Fruit fly (Drosophila melanogaster): Measurements from ENCODE around the gene mRpL22.
A peak's percentile ranks its signal among the peaks of the same experiment; 100 is the strongest.

Gene mRpL22

dm6 chrX:16787416-16787900 is 3.7 kb downstream of the mRpL22 start (continued):
- TF ChIP-seq CG14965 (GFP tag; optimal IDR thresholded peaks at IDR 0.05; ENCODE audit: borderline replicate concordance) (no peak), Drgx (GFP tag; IDR thresholded peaks at IDR 0.05) (no peak), CG1529 (GFP tag; optimal IDR thresholded peaks at IDR 0.05) (no peak), CG10959 (GFP tag; IDR thresholded peaks at IDR 0.05) (no peak), Six4 (GFP tag; optimal IDR thresholded peaks at IDR 0.05) (no peak), CG2116 (GFP tag; optimal IDR thresholded peaks at IDR 0.05) (no peak), gfzf (GFP tag; optimal IDR thresholded peaks at IDR 0.05) (peak; percentile 55), CG15269 (tag; optimal IDR thresholded peaks at IDR 0.05) (no peak), hb (GFP tag; IDR thresholded peaks at IDR 0.05; ENCODE audit: partially characterized antibody) (no peak), HmgD (GFP tag; optimal IDR thresholded peaks at IDR 0.05) (no peak), CG4730 (GFP tag; IDR thresholded peaks at IDR 0.05) (no peak), crol (GFP tag; IDR thresholded peaks at IDR 0.05) (no peak), Dll (GFP tag; IDR thresholded peaks at IDR 0.05; ENCODE audit: partially characterized antibody) (peak; percentile 67; the same call in 2 of the 4 replicates), CG31224 (GFP tag; IDR thresholded peaks at IDR 0.05) (no peak), zfh2 (GFP tag; optimal IDR thresholded peaks at IDR 0.05) (no peak), vvl (GFP tag; IDR thresholded peaks at IDR 0.05) (no peak), CG6683 (GFP tag; optimal IDR thresholded peaks at IDR 0.05) (no peak), sr (GFP tag; IDR thresholded peaks at IDR 0.05) (no peak), Poxn (GFP tag; IDR thresholded peaks at IDR 0.05) (no peak), jumu (GFP tag; optimal IDR thresholded peaks at IDR 0.05) (no peak), Dfd (GFP tag; optimal IDR thresholded peaks at IDR 0.05) (no peak), CG4404 (GFP tag; IDR thresholded peaks at IDR 0.05) (no peak), lilli (GFP tag; optimal IDR thresholded peaks at IDR 0.05) (no peak), nerfin-1 (tag; optimal IDR thresholded peaks at IDR 0.05) (peak; percentile 5), sqz (GFP tag; optimal IDR thresholded peaks at IDR 0.05) (peak; percentile 72), CG17829 (tag; optimal IDR thresholded peaks at IDR 0.05) (peak; percentile 6), seq (GFP tag; IDR thresholded peaks at IDR 0.05) (no peak), nau (GFP tag; optimal IDR thresholded peaks at IDR 0.05) (no peak), CG3838 (GFP tag; optimal IDR thresholded peaks at IDR 0.05) (no peak), CG7786 (GFP tag; optimal IDR thresholded peaks at IDR 0.05) (no peak), pros (GFP tag; optimal IDR thresholded peaks at IDR 0.05) (no peak), ttk (GFP tag; IDR thresholded peaks at IDR 0.05) (no peak), wek (GFP tag; optimal IDR thresholded peaks at IDR 0.05) (no peak), bigmax (GFP tag; optimal IDR thresholded peaks at IDR 0.05) (no peak), Sox100B (GFP tag; optimal IDR thresholded peaks at IDR 0.05) (no peak), Xrp1 (GFP tag; IDR thresholded peaks at IDR 0.05) (0 out of 2 replicates have a peak, but pooled peaks have one; percentile 40), CG16813 (GFP tag; IDR thresholded peaks at IDR 0.05; ENCODE audit: partially characterized antibody) (peak; percentile 63), tll (GFP tag; optimal IDR thresholded peaks at IDR 0.05) (no peak), pfk (GFP tag; optimal IDR thresholded peaks at IDR 0.05) (no peak), CG10209 (GFP tag; optimal IDR thresholded peaks at IDR 0.05) (no peak), crp (GFP tag; optimal IDR thresholded peaks at IDR 0.05) (no peak), ewg (GFP tag; optimal IDR thresholded peaks at IDR 0.05) (no peak), NK7.1 (GFP tag; optimal IDR thresholded peaks at IDR 0.05) (no peak), CG17612 (GFP tag; IDR thresholded peaks at IDR 0.05) (no peak), CG12659 (GFP tag; optimal IDR thresholded peaks at IDR 0.05) (no peak), Oli (tag; optimal IDR thresholded peaks at IDR 0.05) (no peak), Kr (GFP tag; optimal IDR thresholded peaks at IDR 0.05) (no peak), NC2β (GFP tag; optimal IDR thresholded peaks at IDR 0.05) (no peak), shn (GFP tag; optimal IDR thresholded peaks at IDR 0.05) (no peak), CG1792 (GFP tag; optimal IDR thresholded peaks at IDR 0.05) (no peak), psq (GFP tag; optimal IDR thresholded peaks at IDR 0.05) (no peak)

Measured in whole organism, embryonic.